Fruit fly (Drosophila melanogaster) whole organism, embryonic: Measurements from ENCODE around the gene IntS4.
A peak's percentile ranks its signal among the peaks of the same experiment; 100 is the strongest.

Experiments
- Ada2b ChIP-seq: fragments of 200-800 bp; sonication (Bioruptor generic); IDR thresholded peaks from 2 replicates; pipeline ENCODE4 v1.3.6; 2022; ENCODE audit warnings: missing biosample characterization, missing genetic modification characterization
- Asciz ChIP-seq: fragments of 200-800 bp; sonication (Bioruptor generic); optimal IDR thresholded peaks from 2 replicates; lab custom pipeline; 2017; ENCODE audit warnings: missing biosample characterization, mild to moderate bottlenecking, missing genetic modification characterization, missing genetic modification reagents
- Atf-2 ChIP-seq: fragments of 200-800 bp; sonication (Bioruptor generic); optimal IDR thresholded peaks from 2 replicates; lab custom pipeline; 2016; ENCODE audit warnings: missing biosample characterization, missing genetic modification characterization
- Awh ChIP-seq: fragments of 200-800 bp; sonication (Bioruptor generic); IDR thresholded peaks from 2 replicates; pipeline ENCODE4, ENCODE4 v1.3.6; 2022; ENCODE audit warnings: missing biosample characterization, missing genetic modification characterization
- B-H1 ChIP-seq: fragments of 200-800 bp; sonication (Bioruptor generic); IDR thresholded peaks from 3 replicates; pipeline ENCODE4 v1.3.6; 2022; ENCODE audit warnings: missing biosample characterization, missing genetic modification characterization
- CG10147 ChIP-seq: fragments of 200-800 bp; sonication (Bioruptor generic); optimal IDR thresholded peaks from 2 replicates; lab custom pipeline; 2019; ENCODE audit warnings: missing biosample characterization, mild to moderate bottlenecking, missing genetic modification characterization, moderate library complexity
- CG11695 ChIP-seq: fragments of 200-800 bp; sonication (Bioruptor generic); IDR thresholded peaks from 3 replicates; pipeline ENCODE4 v1.3.6; 2022; ENCODE audit warnings: missing biosample characterization, missing genetic modification characterization
- CG1792 ChIP-seq: fragments of 200-800 bp; sonication (Bioruptor generic); optimal IDR thresholded peaks from 2 replicates; lab custom pipeline; 2016; ENCODE audit warnings: missing biosample characterization, missing genetic modification characterization
- CG18599 ChIP-seq: fragments of 200-800 bp; sonication (Bioruptor generic); optimal IDR thresholded peaks from 3 replicates; lab custom pipeline; 2017; ENCODE audit warnings: missing biosample characterization, missing genetic modification characterization, mild to moderate bottlenecking, moderate library complexity, missing genetic modification reagents
- CG2120 ChIP-seq: fragments of 200-800 bp; sonication (Bioruptor generic); optimal IDR thresholded peaks from 3 replicates; lab custom pipeline; 2016; ENCODE audit warnings: missing biosample characterization, missing genetic modification characterization
- CG2678 ChIP-seq: fragments of 200-800 bp; sonication (Bioruptor generic); optimal IDR thresholded peaks from 3 replicates; lab custom pipeline; 2019; ENCODE audit warnings: missing biosample characterization, mild to moderate bottlenecking, missing genetic modification characterization, moderate library complexity
- CG30020 ChIP-seq: fragments of 200-800 bp; optimal IDR thresholded peaks from 2 replicates; lab custom pipeline; 2019; ENCODE audit warnings: missing biosample characterization, mild to moderate bottlenecking, missing genetic modification characterization, moderate library complexity
- CG3065 ChIP-seq: fragments of 200-800 bp; sonication (Bioruptor generic); optimal IDR thresholded peaks from 2 replicates; lab custom pipeline; 2016; ENCODE audit warnings: missing biosample characterization, missing genetic modification characterization
- CG3163 ChIP-seq: fragments of 200-800 bp; sonication (Bioruptor generic); optimal IDR thresholded peaks from 3 replicates; lab custom pipeline; 2016; ENCODE audit warnings: missing biosample characterization, missing genetic modification characterization
- CG32532 ChIP-seq: fragments of 200-800 bp; sonication (Bioruptor generic); IDR thresholded peaks from 2 replicates; pipeline ENCODE4 v1.3.6; 2022; ENCODE audit warnings: missing biosample characterization, missing genetic modification characterization
- CG42726 ChIP-seq: fragments of 200-800 bp; sonication (Bioruptor generic); IDR thresholded peaks from 2 replicates; pipeline ENCODE4 v1.3.6; 2022; ENCODE audit warnings: missing biosample characterization, missing genetic modification characterization; ENCODE audit not compliant: partially characterized antibody
- CG6791 ChIP-seq: fragments of 200-800 bp; sonication (Bioruptor generic); IDR thresholded peaks from 3 replicates; pipeline ENCODE4 v1.3.6; 2022; ENCODE audit warnings: missing biosample characterization, missing genetic modification characterization; ENCODE audit not compliant: partially characterized antibody
- CG6813 ChIP-seq: fragments of 200-800 bp; sonication (Bioruptor generic); optimal IDR thresholded peaks from 2 replicates; lab custom pipeline; 2017; ENCODE audit warnings: missing biosample characterization, missing genetic modification characterization, mild to moderate bottlenecking, moderate library complexity, missing genetic modification reagents
- CG6854 ChIP-seq: fragments of 200-800 bp; sonication (Bioruptor generic); optimal IDR thresholded peaks from 3 replicates; lab custom pipeline; 2017; ENCODE audit warnings: missing biosample characterization, mild to moderate bottlenecking, missing genetic modification characterization
- CG7839 ChIP-seq: fragments of 200-800 bp; sonication (Bioruptor generic); optimal IDR thresholded peaks from 3 replicates; lab custom pipeline; 2018; ENCODE audit warnings: missing biosample characterization, mild to moderate bottlenecking, missing genetic modification characterization, moderate library complexity
- D ChIP-seq, 2 experiments: fragments of 200-800 bp in 1 of 2; fragments of >200 bp in 1 of 2; sonication (Bioruptor generic) in 1 of 2; optimal IDR thresholded peaks; 2 replicates in 1 of 2; 3 replicates in 1 of 2; lab custom pipeline; 2017; ENCODE audit warnings: mild to moderate bottlenecking in 1 of 2, missing biosample characterization in 1 of 2, missing genetic modification characterization in 1 of 2, missing genetic modification reagents in 1 of 2
- Dad ChIP-seq: fragments of 200-800 bp; sonication (Bioruptor generic); optimal IDR thresholded peaks from 3 replicates; lab custom pipeline; 2016; ENCODE audit warnings: missing biosample characterization, missing genetic modification characterization
- Dek ChIP-seq: fragments of 200-800 bp; sonication (Bioruptor generic); optimal IDR thresholded peaks from 3 replicates; lab custom pipeline; 2019; ENCODE audit warnings: missing biosample characterization, mild to moderate bottlenecking, missing genetic modification characterization, moderate library complexity
- Dfd ChIP-seq, 2 experiments: fragments of >200 bp; optimal IDR thresholded peaks; 2 replicates each; lab custom pipeline; 2017; ENCODE audit warnings: missing biosample characterization in 2 of 2, missing genetic modification characterization in 2 of 2
- Doc2 ChIP-seq: fragments of 200-800 bp; sonication (Bioruptor generic); IDR thresholded peaks from 2 replicates; pipeline ENCODE4 v1.3.6; 2022; ENCODE audit warnings: missing biosample characterization, missing genetic modification characterization
- E2f2 ChIP-seq: fragments of 200-800 bp; sonication (Bioruptor generic); IDR thresholded peaks from 2 replicates; pipeline ENCODE4 v1.3.6; 2022; ENCODE audit warnings: missing biosample characterization, missing genetic modification characterization
- HHEX ChIP-seq: fragments of 200-800 bp; sonication (Bioruptor generic); optimal IDR thresholded peaks from 3 replicates; lab custom pipeline; 2017; ENCODE audit warnings: missing biosample characterization, mild to moderate bottlenecking, missing genetic modification characterization, missing genetic modification reagents
- HLH3B ChIP-seq: fragments of 200-800 bp; sonication (Bioruptor generic); IDR thresholded peaks from 2 replicates; pipeline ENCODE4 v1.3.6; 2022; ENCODE audit warnings: missing biosample characterization, missing genetic modification characterization
- Med ChIP-seq: fragments of 200-800 bp; sonication (Bioruptor generic); peaks from one replicate; lab custom pipeline; 2016; ENCODE audit warnings: missing biosample characterization, missing genetic modification characterization, mild to moderate bottlenecking, inconsistent platforms, moderate library complexity
- Nf-YC ChIP-seq: fragments of 200-800 bp; optimal IDR thresholded peaks from 3 replicates; lab custom pipeline; 2019; ENCODE audit warnings: missing biosample characterization, mild to moderate bottlenecking, missing genetic modification characterization, moderate library complexity
- Pdp1 ChIP-seq, 2 experiments: fragments of 200-800 bp; sonication (Bioruptor generic); optimal IDR thresholded peaks; 3 replicates each; lab custom pipeline; 2016; ENCODE audit warnings: missing biosample characterization in 2 of 2, missing genetic modification characterization in 2 of 2, mild to moderate bottlenecking in 1 of 2, moderate library complexity in 1 of 2
- Side ChIP-seq: fragments of 200-800 bp; sonication (Bioruptor generic); optimal IDR thresholded peaks from 2 replicates; lab custom pipeline; 2016; ENCODE audit warnings: missing biosample characterization, missing genetic modification characterization
- TFAM ChIP-seq: fragments of 200-800 bp; sonication (Bioruptor generic); optimal IDR thresholded peaks from 2 replicates; lab custom pipeline; 2017; ENCODE audit warnings: missing biosample characterization, missing genetic modification characterization, inconsistent platforms
- btn ChIP-seq: fragments of 200-800 bp; sonication (Bioruptor generic); optimal IDR thresholded peaks from 2 replicates; lab custom pipeline; 2016; ENCODE audit warnings: missing biosample characterization, missing genetic modification characterization
- grn ChIP-seq: fragments of 200-800 bp; sonication (Bioruptor generic); optimal IDR thresholded peaks from 3 replicates; lab custom pipeline; 2017; ENCODE audit warnings: missing biosample characterization, missing genetic modification characterization
- gro ChIP-seq: fragments of 200-800 bp; sonication (Bioruptor generic); optimal IDR thresholded peaks from 2 replicates; lab custom pipeline; 2016; ENCODE audit warnings: missing biosample characterization, missing genetic modification characterization
- kay ChIP-seq: fragments of 200-800 bp; sonication (Bioruptor generic); optimal IDR thresholded peaks from 2 replicates; lab custom pipeline; 2016; ENCODE audit warnings: missing biosample characterization, missing genetic modification characterization
- nau ChIP-seq: fragments of 200-800 bp; sonication (Bioruptor generic); optimal IDR thresholded peaks from 3 replicates; lab custom pipeline; 2017; ENCODE audit warnings: missing biosample characterization, mild to moderate bottlenecking, missing genetic modification characterization, missing genetic modification reagents
- pum ChIP-seq: fragments of 200-800 bp; sonication (Bioruptor generic); optimal IDR thresholded peaks from 2 replicates; lab custom pipeline; 2016; ENCODE audit warnings: missing biosample characterization, missing genetic modification characterization
- seq ChIP-seq: fragments of 200-800 bp; sonication (Bioruptor generic); IDR thresholded peaks from 2 replicates; pipeline ENCODE4 v1.3.6; 2022; ENCODE audit warnings: missing biosample characterization, missing genetic modification characterization
- sim ChIP-seq: fragments of 200-800 bp; sonication (Bioruptor generic); IDR thresholded peaks from 2 replicates; pipeline ENCODE4 v1.3.6; 2022; ENCODE audit warnings: missing biosample characterization, missing genetic modification characterization
- sqz ChIP-seq: fragments of 200-800 bp; sonication (Bioruptor generic); optimal IDR thresholded peaks from 3 replicates; lab custom pipeline; 2018; ENCODE audit warnings: missing biosample characterization, mild to moderate bottlenecking, missing genetic modification characterization
- unpg ChIP-seq: fragments of 200-800 bp; sonication (Bioruptor generic); optimal IDR thresholded peaks from 3 replicates; lab custom pipeline; 2018; ENCODE audit warnings: missing biosample characterization, mild to moderate bottlenecking, missing genetic modification characterization, moderate library complexity

The IntS4 gene

DNA sequence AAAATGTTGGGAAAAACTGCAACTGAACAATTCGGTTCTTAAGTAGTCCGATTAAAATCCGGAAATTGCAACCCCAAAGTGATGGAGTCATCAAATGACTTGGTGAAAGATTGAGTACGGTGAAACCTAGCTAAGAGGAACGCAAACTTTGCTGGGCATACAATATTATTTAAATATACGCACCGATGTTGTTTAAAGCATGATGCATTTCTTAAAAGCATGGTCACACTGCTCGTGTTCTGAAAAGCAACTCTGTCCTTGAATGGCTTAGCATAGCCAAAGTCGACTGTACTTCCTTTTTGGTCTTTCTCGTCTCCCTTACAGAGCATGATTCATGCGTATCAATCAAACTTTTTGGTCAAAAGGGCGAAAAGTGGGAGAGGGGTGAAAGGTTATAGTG, 21.9 kb downstream of the IntS4 start (continued):
- no peak for TF ChIP-seq CG30020 (tag; lab: Kevin White, UChicago)
- no peak for TF ChIP-seq Doc2 (GFP tag; lab: Robert Waterston, UW)
- peak; percentile 16 for TF ChIP-seq CG6854 (GFP tag; lab: Kevin White, UChicago)
- peak; percentile 63 for TF ChIP-seq CG18599
- TF ChIP-seq CG6813 (GFP tag; lab: Kevin White, UChicago): no peak
- TF ChIP-seq HHEX (GFP tag; lab: Kevin White, UChicago): peak; percentile 26
- TF ChIP-seq Awh (GFP tag; lab: Robert Waterston, UW): no peak
- TF ChIP-seq Dfd (GFP tag; optimal IDR thresholded peaks at IDR 0.05; lab: Kevin White, UChicago): no peak
- TF ChIP-seq CG32532 (GFP tag; lab: Robert Waterston, UW): peak; percentile 60; the same call in 1 of the 2 replicates
- no peak for TF ChIP-seq CG3065 (GFP tag; lab: Kevin White, UChicago)
- TF ChIP-seq btn (GFP tag; lab: Kevin White, UChicago): no peak
- TF ChIP-seq CG2678 (tag; lab: Kevin White, UChicago): peak; percentile 61
- TF ChIP-seq sqz (GFP tag; lab: Kevin White, UChicago): no peak
- TF ChIP-seq grn (GFP tag; lab: Kevin White, UChicago): no peak
- TF ChIP-seq CG3163: no peak
- 0 out of 3 replicates have a peak, but pooled peaks have one; percentile 38 for TF ChIP-seq CG11695 (GFP tag; lab: Robert Waterston, UW)
- no peak for TF ChIP-seq E2f2 (GFP tag; lab: Robert Waterston, UW)
- TF ChIP-seq HLH3B (GFP tag; lab: Robert Waterston, UW): 0 out of 2 replicates have a peak, but pooled peaks have one; percentile 41
- TF ChIP-seq pum (GFP tag; lab: Kevin White, UChicago): peak; percentile 5
- TF ChIP-seq B-H1: peak; percentile 14; the same call in 2 of the 3 replicates
- TF ChIP-seq Side (GFP tag; lab: Kevin White, UChicago): peak; percentile 23
- TF ChIP-seq CG42726 (GFP tag; lab: Robert Waterston, UW): no peak
- no peak for TF ChIP-seq CG6791 (GFP tag; lab: Robert Waterston, UW)
- no peak for TF ChIP-seq CG1792 (GFP tag; lab: Kevin White, UChicago)
- no peak for TF ChIP-seq Atf-2 (GFP tag; lab: Kevin White, UChicago)
- TF ChIP-seq unpg (GFP tag; lab: Kevin White, UChicago): peak; percentile 10
- no peak for TF ChIP-seq D (optimal IDR thresholded peaks at IDR 0.05; lab: Kevin White, UChicago)
- no peak for TF ChIP-seq D (GFP tag; optimal IDR thresholded peaks at IDR 0.05; lab: Kevin White, UChicago)
- peak; percentile 57 for TF ChIP-seq CG7839 (tag; lab: Kevin White, UChicago)
- no peak for TF ChIP-seq CG10147
- peak; percentile 85 for TF ChIP-seq Med (GFP tag; lab: Kevin White, UChicago)
- 0 out of 2 replicates have a peak, but pooled peaks have one; percentile 27 for TF ChIP-seq seq (GFP tag; lab: Robert Waterston, UW)
- TF ChIP-seq kay (GFP tag; lab: Kevin White, UChicago): peak; percentile 23
- TF ChIP-seq sim: no peak
- peak; percentile 44 for TF ChIP-seq CG2120 (GFP tag; lab: Kevin White, UChicago)
- TF ChIP-seq Asciz (GFP tag; lab: Kevin White, UChicago): no peak
- TF ChIP-seq Dek: no peak
- TF ChIP-seq TFAM (GFP tag; lab: Kevin White, UChicago): no peak
- TF ChIP-seq gro (GFP tag; lab: Kevin White, UChicago): peak; percentile 31
- no peak for TF ChIP-seq Nf-YC
- TF ChIP-seq Pdp1 (GFP tag; optimal IDR thresholded peaks at IDR 0.05; lab: Kevin White, UChicago): peak; percentile 25 to 46
- peak; percentile 66 for TF ChIP-seq Ada2b
- no peak for TF ChIP-seq nau (GFP tag; lab: Kevin White, UChicago)
- no peak for TF ChIP-seq Dad (GFP tag; lab: Kevin White, UChicago)
- TF ChIP-seq, all 482 proteins: peak for 105
